Fruit fly (Drosophila melanogaster) whole organism, embryonic: Measurements from ENCODE around the gene Cpr78E.

Source experiments
- CG11696 ChIP-seq: fragments of 200-800 bp; sonication (Bioruptor generic); IDR thresholded peaks from 2 replicates; pipeline ENCODE4 v1.3.6; 2022; ENCODE audit warnings: missing biosample characterization, missing genetic modification characterization
- MBD-R2 ChIP-seq: fragments of 200-800 bp; sonication (Bioruptor generic); IDR thresholded peaks from 2 replicates; pipeline ENCODE4 v1.3.6; 2022; ENCODE audit warnings: missing biosample characterization, missing genetic modification characterization
- ash1 ChIP-seq: fragments of 200-800 bp; sonication (Bioruptor generic); optimal IDR thresholded peaks from 2 replicates; lab custom pipeline; 2018; ENCODE audit warnings: missing biosample characterization, mild to moderate bottlenecking, missing genetic modification characterization
- chn ChIP-seq: fragments of 200-800 bp; sonication (Bioruptor generic); optimal IDR thresholded peaks from 2 replicates; lab custom pipeline; 2016; ENCODE audit warnings: missing biosample characterization, missing genetic modification characterization
- h ChIP-seq: fragments of >200 bp; optimal IDR thresholded peaks from 2 replicates; lab custom pipeline; 2017
- pan ChIP-seq, 4 experiments: fragments of >200 bp in 3 of 4; fragments of 200-800 bp in 1 of 4; sonication (Bioruptor generic) in 1 of 4; optimal IDR thresholded peaks in 3 of 4; IDR thresholded peaks in 1 of 4; 2 replicates each; pipeline versions ENCODE4 v1.3.6 to Lab custom; 2017 to 2022; ENCODE audit warnings: missing biosample characterization in 2 of 4, missing genetic modification characterization in 2 of 4, mixed read lengths in 1 of 4
- pum ChIP-seq: fragments of 200-800 bp; sonication (Bioruptor generic); optimal IDR thresholded peaks from 2 replicates; lab custom pipeline; 2016; ENCODE audit warnings: missing biosample characterization, missing genetic modification characterization
- zf30C ChIP-seq: fragments of 200-800 bp; sonication (Bioruptor generic); optimal IDR thresholded peaks from 3 replicates; lab custom pipeline; 2018; ENCODE audit warnings: missing biosample characterization, mild to moderate bottlenecking, missing genetic modification characterization

DNA sequence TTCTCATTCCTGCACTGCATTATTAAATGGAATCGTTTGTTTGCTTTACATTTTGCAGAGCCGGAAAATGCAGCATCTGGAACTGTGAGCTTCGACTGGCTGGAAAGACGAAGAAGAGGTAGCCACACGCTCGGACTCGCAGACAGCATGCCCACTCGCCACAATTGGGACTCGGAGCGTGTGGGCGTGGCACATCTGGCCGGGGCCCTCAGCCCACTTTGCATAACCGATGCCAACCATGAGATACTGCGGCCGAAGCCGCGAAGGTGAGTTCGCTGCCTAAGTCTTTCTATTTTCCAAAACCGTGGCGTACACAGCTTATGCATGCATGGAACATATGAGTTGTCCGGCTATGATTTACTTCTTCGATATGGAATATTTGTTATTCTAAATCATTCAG is 14.7 kb downstream of the Cpr78E start:
- no peak for TF ChIP-seq h
- TF ChIP-seq CG11696 (GFP tag; lab: Robert Waterston, UW) = no peak
- no peak for TF ChIP-seq MBD-R2 (GFP tag; lab: Robert Waterston, UW)
- TF ChIP-seq pum (GFP tag; lab: Kevin White, UChicago) = no peak
- TF ChIP-seq pan (optimal IDR thresholded peaks at IDR 0.05; lab: Kevin White, UChicago) = no peak
- TF ChIP-seq pan (GFP tag; optimal IDR thresholded peaks at IDR 0.05 in 1 of 2, IDR thresholded peaks at IDR 0.05 in 1 of 2) = no peak
- no peak for TF ChIP-seq ash1 (GFP tag; lab: Kevin White, UChicago)
- TF ChIP-seq zf30C (GFP tag; lab: Kevin White, UChicago) = no peak
- no peak for TF ChIP-seq chn
